Worm (Caenorhabditis elegans) whole organism, L4 larva: ENCODE data around the gene cut-4.
A peak's percentile ranks its signal among the peaks of the same experiment; 100 is the strongest.

Experiments used
- F37D6.2 ChIP-seq: sonication (generic microtip); optimal IDR thresholded peaks from 2 replicates; lab custom pipeline; 2016; ENCODE audit warnings: mild to moderate bottlenecking, missing genetic modification characterization, missing compliant biosample characterization
- Y48G9A.11 ChIP-seq: fragments of 200-800 bp; sonication (Bioruptor generic); IDR thresholded peaks from 2 replicates; pipeline ENCODE4 v1.3.6; 2022; ENCODE audit warnings: missing genetic modification reagents, missing genetic modification characterization, missing compliant biosample characterization
- Y5F2A.4 ChIP-seq: fragments of 200-800 bp; sonication (Bioruptor generic); optimal IDR thresholded peaks from 2 replicates; lab custom pipeline; 2018; ENCODE audit warnings: mild to moderate bottlenecking, missing genetic modification characterization, missing compliant biosample characterization
- aha-1 ChIP-seq: fragments of 150-350 bp; peaks from one replicate; lab custom pipeline; 2014; ENCODE audit warnings: missing biosample characterization, missing genetic modification characterization
- aly-2 ChIP-seq: sonication (generic microtip); optimal IDR thresholded peaks from 2 replicates; lab custom pipeline; 2018; ENCODE audit warnings: missing biosample characterization, missing genetic modification characterization
- ama-1 ChIP-seq: fragments of 150-350 bp; optimal IDR thresholded peaks from 2 replicates; lab custom pipeline; 2014; ENCODE audit warnings: inconsistent platforms, mixed read lengths
- ceh-62 ChIP-seq: sonication (generic microtip); optimal IDR thresholded peaks from 2 replicates; lab custom pipeline; 2017; ENCODE audit warnings: missing biosample characterization, missing genetic modification characterization
- ceh-82 ChIP-seq: sonication (generic microtip); optimal IDR thresholded peaks from 2 replicates; lab custom pipeline; 2017; ENCODE audit warnings: missing biosample characterization, missing genetic modification characterization
- daf-16 ChIP-seq, 3 experiments: sonication (generic microtip); optimal IDR thresholded peaks; 2 replicates each; lab custom pipeline; 2016 to 2017; ENCODE audit warnings: missing genetic modification characterization in 3 of 3, missing genetic modification reagents in 3 of 3, mild to moderate bottlenecking in 2 of 3, missing compliant biosample characterization in 2 of 3, missing biosample characterization in 1 of 3, moderate library complexity in 1 of 3
- dpl-1 ChIP-seq: fragments of 150-350 bp; optimal IDR thresholded peaks from 2 replicates; lab custom pipeline; 2014; ENCODE audit warnings: missing biosample characterization, missing genetic modification reagents, missing genetic modification characterization
- dve-1 ChIP-seq: sonication (generic microtip); optimal IDR thresholded peaks from 2 replicates; lab custom pipeline; 2017; ENCODE audit warnings: antibody characterized with exemption, mild to moderate bottlenecking, missing genetic modification characterization, missing compliant biosample characterization; ENCODE audit not compliant: insufficient read depth
- egl-43 ChIP-seq: fragments of 200-800 bp; sonication (Bioruptor generic); IDR thresholded peaks from 2 replicates; pipeline ENCODE4 v1.3.6; 2022; ENCODE audit warnings: missing genetic modification reagents, missing genetic modification characterization, missing compliant biosample characterization
- hif-1 ChIP-seq, 2 experiments: sonication (generic microtip); optimal IDR thresholded peaks; 2 replicates each; lab custom pipeline; 2016 to 2017; ENCODE audit warnings: missing compliant biosample characterization in 2 of 2, missing genetic modification characterization in 2 of 2, missing genetic modification reagents in 2 of 2, missing genotype in 2 of 2, mild to moderate bottlenecking in 1 of 2
- hlh-30 ChIP-seq: sonication (generic microtip); optimal IDR thresholded peaks from 2 replicates; lab custom pipeline; 2017; ENCODE audit warnings: antibody characterized with exemption, mild to moderate bottlenecking, missing genetic modification characterization, missing compliant biosample characterization; ENCODE audit not compliant: insufficient read depth
- jun-1 ChIP-seq: fragments of 150-350 bp; optimal IDR thresholded peaks from 2 replicates; lab custom pipeline; 2014; ENCODE audit warnings: missing biosample characterization, missing genetic modification reagents, missing genetic modification characterization
- lin-15B ChIP-seq: fragments of 150-350 bp; sonication (generic microtip); optimal IDR thresholded peaks from 3 replicates; lab custom pipeline; 2014; ENCODE audit warnings: missing biosample characterization, missing genetic modification characterization
- lin-38 ChIP-seq: fragments of 200-800 bp; sonication (Bioruptor generic); IDR thresholded peaks from 2 replicates; pipeline ENCODE4 v1.3.6; 2022; ENCODE audit warnings: missing genetic modification reagents, missing genetic modification characterization, missing compliant biosample characterization
- lsy-2 ChIP-seq, 2 experiments: fragments of 150-350 bp in 1 of 2; sonication (generic microtip) in 1 of 2; optimal IDR thresholded peaks; 2 replicates each; lab custom pipeline; 2014 to 2017; ENCODE audit warnings: missing biosample characterization in 2 of 2, missing genetic modification characterization in 2 of 2
- mep-1 ChIP-seq: fragments of 150-350 bp; sonication (generic microtip); optimal IDR thresholded peaks from 3 replicates; lab custom pipeline; 2014; ENCODE audit warnings: missing biosample characterization, missing genetic modification characterization
- mes-2 ChIP-seq: sonication (generic microtip); optimal IDR thresholded peaks from 2 replicates; lab custom pipeline; 2016; ENCODE audit warnings: missing genotype, mild to moderate bottlenecking, missing genetic modification characterization, missing compliant biosample characterization; ENCODE audit not compliant: poor library complexity, severe bottlenecking
- mxl-2 ChIP-seq: fragments of 200-800 bp; sonication (Bioruptor generic); conservative IDR thresholded peaks from 2 replicates; pipeline ENCODE4 v1.3.6; 2022; ENCODE audit warnings: missing genetic modification reagents, missing genetic modification characterization, missing compliant biosample characterization
- nhr-102 ChIP-seq: sonication (generic microtip); optimal IDR thresholded peaks from 2 replicates; lab custom pipeline; 2016; ENCODE audit warnings: mild to moderate bottlenecking, missing genetic modification characterization, moderate library complexity, missing compliant biosample characterization
- nhr-11 ChIP-seq: fragments of 150-350 bp; optimal IDR thresholded peaks from 2 replicates; lab custom pipeline; 2014; ENCODE audit warnings: missing biosample characterization, missing genetic modification characterization
- nhr-25 ChIP-seq: sonication (generic microtip); optimal IDR thresholded peaks from 2 replicates; lab custom pipeline; 2017; ENCODE audit warnings: missing genetic modification characterization, mild to moderate bottlenecking, missing compliant biosample characterization, antibody characterized with exemption, moderate library complexity, borderline replicate concordance; ENCODE audit not compliant: insufficient read depth
- nhr-48 ChIP-seq: sonication (generic microtip); optimal IDR thresholded peaks from 2 replicates; lab custom pipeline; 2016; ENCODE audit warnings: mild to moderate bottlenecking, missing genetic modification characterization, missing compliant biosample characterization
- sdz-12 ChIP-seq: fragments of 200-800 bp; sonication (Bioruptor generic); optimal IDR thresholded peaks from 2 replicates; lab custom pipeline; 2018; ENCODE audit warnings: mild to moderate bottlenecking, missing genetic modification characterization, missing compliant biosample characterization
- set-16 ChIP-seq: fragments of 200-800 bp; sonication (Bioruptor generic); IDR thresholded peaks from 2 replicates; pipeline ENCODE4 v1.3.6; 2022; ENCODE audit warnings: missing genetic modification reagents, missing genetic modification characterization, missing compliant biosample characterization
- snpc-4 ChIP-seq: fragments of 150-350 bp; optimal IDR thresholded peaks from 2 replicates; lab custom pipeline; 2014; ENCODE audit warnings: missing biosample characterization, missing genetic modification characterization
- tra-1 ChIP-seq: fragments of 200-800 bp; sonication (Bioruptor generic); IDR thresholded peaks from 2 replicates; pipeline ENCODE4 v1.3.6; 2022; ENCODE audit warnings: missing genetic modification reagents, missing genetic modification characterization, missing compliant biosample characterization
- unc-130 ChIP-seq: sonication (generic microtip); optimal IDR thresholded peaks from 2 replicates; lab custom pipeline; 2016; ENCODE audit warnings: missing genetic modification reagents, missing genetic modification characterization, missing compliant biosample characterization
- unc-39 ChIP-seq: sonication (generic microtip); optimal IDR thresholded peaks from 2 replicates; lab custom pipeline; 2017; ENCODE audit warnings: missing biosample characterization, missing genetic modification characterization
- vab-7 ChIP-seq: fragments of 200-800 bp; sonication (Bioruptor generic); IDR thresholded peaks from 2 replicates; pipeline ENCODE4 v1.3.6; 2022; ENCODE audit warnings: missing genetic modification reagents, missing genetic modification characterization, missing compliant biosample characterization
- zag-1 ChIP-seq: fragments of 150-350 bp; optimal IDR thresholded peaks from 2 replicates; lab custom pipeline; 2014; ENCODE audit warnings: missing biosample characterization, missing genetic modification characterization
- zfp-3 ChIP-seq: fragments of 200-800 bp; sonication (Bioruptor generic); conservative IDR thresholded peaks from 2 replicates; pipeline ENCODE4 v1.3.6; 2022; ENCODE audit warnings: missing genetic modification reagents, missing genetic modification characterization, missing compliant biosample characterization

cut-4 gene

ce11 chrII:10447348-10448316, 11.7 kb downstream of the cut-4 start, which contains the start of gene ZK673.2 (continued):
- no peak for TF ChIP-seq zag-1
- TF ChIP-seq dve-1 (tag; lab: Kevin White, UChicago), result peak; percentile 42

- TF ChIP-seq ceh-62 (tag; lab: Kevin White, UChicago), result no peak
- peak; percentile 54 for TF ChIP-seq aha-1 (tag; lab: Kevin White, UChicago)
- TF ChIP-seq, all 104 proteins: peak for 1
Measured at ce11 chrII:10449707-10450106, 13.8 kb downstream of the cut-4 start, which contains the start of gene lin-56. TSS of gene lin-56 (plus strand) at chrII:10450007.

- TF ChIP-seq nhr-48 (tag; lab: Kevin White, UChicago), result no peak
- peak; percentile 14 for TF ChIP-seq mes-2 (tag; lab: Kevin White, UChicago)
- TF ChIP-seq lin-38, result peak; percentile 72
- TF ChIP-seq nhr-102 (tag; lab: Kevin White, UChicago), result peak; percentile 0
- no peak for TF ChIP-seq egl-43 (GFP tag; lab: Robert Waterston, UW)
- TF ChIP-seq zfp-3 (GFP tag; lab: Robert Waterston, UW), result peak; percentile 47; the same call in 1 of the 2 replicates
- peak; percentile 12 for TF ChIP-seq nhr-25 (tag; lab: Kevin White, UChicago)
- peak; percentile 68 for TF ChIP-seq mep-1 (tag; lab: Kevin White, UChicago)
- TF ChIP-seq unc-130 (GFP tag; lab: Kevin White, UChicago), result no peak
- no peak for TF ChIP-seq ceh-82 (tag; lab: Kevin White, UChicago)
- TF ChIP-seq nhr-11 (tag; lab: Kevin White, UChicago), result peak; percentile 44
- TF ChIP-seq hlh-30, result peak; percentile 31
- TF ChIP-seq lsy-2 (tag; optimal IDR thresholded peaks at IDR 0.05; lab: Kevin White, UChicago), result peak in 1 of 2 experiments; percentile 31
- TF ChIP-seq aha-1 (tag; lab: Kevin White, UChicago), result peak; percentile 64
- TF ChIP-seq dve-1 (tag; lab: Kevin White, UChicago), result peak; percentile 27
- no peak for TF ChIP-seq unc-39 (tag; lab: Kevin White, UChicago)
- no peak for TF ChIP-seq jun-1 (tag; lab: Kevin White, UChicago)
- no peak for TF ChIP-seq set-16
- no peak for TF ChIP-seq snpc-4
- 0 out of 2 replicates have a peak, but pooled peaks have one; percentile 25 for TF ChIP-seq Y48G9A.11 (GFP tag; lab: Robert Waterston, UW)
- no peak for TF ChIP-seq aly-2
- peak; percentile 72 for TF ChIP-seq sdz-12 (GFP tag; lab: Kevin White, UChicago)
- TF ChIP-seq Y5F2A.4 (GFP tag; lab: Kevin White, UChicago), result no peak
- peak; percentile 56 for TF ChIP-seq ama-1 (lab: Kevin White, UChicago)
- no peak for TF ChIP-seq tra-1 (GFP tag; lab: Robert Waterston, UW)
- no peak for TF ChIP-seq F37D6.2 (tag; lab: Kevin White, UChicago)
- TF ChIP-seq dpl-1 (GFP tag; lab: Kevin White, UChicago), result no peak
- TF ChIP-seq vab-7 (GFP tag; lab: Robert Waterston, UW), result no peak
- no peak for TF ChIP-seq mxl-2 (GFP tag; lab: Robert Waterston, UW)
- no peak for TF ChIP-seq hif-1 (tag; optimal IDR thresholded peaks at IDR 0.05; lab: Kevin White, UChicago)
- no peak for TF ChIP-seq daf-16 (GFP tag; optimal IDR thresholded peaks at IDR 0.05; lab: Kevin White, UChicago)
- peak; percentile 8 for TF ChIP-seq daf-16 (tag; optimal IDR thresholded peaks at IDR 0.05; lab: Kevin White, UChicago)
- TF ChIP-seq lin-15B (tag; lab: Kevin White, UChicago), result no peak
- TF ChIP-seq, all 104 proteins: peak for 15
Measured at ce11 chrII:10450335-10450734, 14.4 kb downstream of the cut-4 start.
